Fruit fly (Drosophila melanogaster): Measurements from ENCODE around the gene eIF4E1.

DNA sequence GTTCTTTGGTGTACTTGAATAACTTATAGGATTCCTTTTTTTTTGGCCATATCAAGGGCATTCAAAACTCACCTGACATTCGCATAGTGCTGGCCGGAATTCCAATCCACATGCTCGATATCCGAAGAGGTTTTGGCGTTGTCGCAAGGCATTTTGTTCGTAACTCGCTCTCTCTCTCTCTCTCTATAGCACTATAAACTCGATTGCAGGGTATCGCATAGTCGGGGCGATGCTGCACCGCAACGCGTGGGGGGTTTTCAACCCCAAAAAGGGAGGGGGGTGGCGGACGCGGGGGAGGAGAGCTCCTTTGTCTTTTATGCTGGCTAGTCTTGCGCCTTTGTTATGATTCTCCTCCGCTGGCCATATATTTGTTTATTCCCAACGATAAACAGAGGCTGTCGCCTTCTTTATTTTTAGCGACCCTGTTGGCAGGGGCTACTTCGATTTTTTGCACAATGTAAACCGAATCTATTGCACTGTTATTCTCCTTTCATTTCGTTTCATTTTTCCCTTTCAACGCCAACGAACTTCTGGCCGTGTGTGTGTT, 3.8 kb downstream of the eIF4E1 start:
- no peak for TF ChIP-seq CG12659 (GFP tag; optimal IDR thresholded peaks at IDR 0.05)
- peak; percentile 59 for TF ChIP-seq row (GFP tag; IDR thresholded peaks at IDR 0.05)
- no peak for TF ChIP-seq CG32767 (GFP tag; IDR thresholded peaks at IDR 0.05)
- no peak for TF ChIP-seq CG14014 (GFP tag; IDR thresholded peaks at IDR 0.05)
- TF ChIP-seq Atf6 (GFP tag; IDR thresholded peaks at IDR 0.05), result 0 out of 2 replicates have a peak, but pooled peaks have one; percentile 21
- peak; percentile 18 for TF ChIP-seq CG5180 (GFP tag; optimal IDR thresholded peaks at IDR 0.05)
- no peak for TF ChIP-seq cad (GFP tag; optimal IDR thresholded peaks at IDR 0.05)
- no peak for TF ChIP-seq zen (tag; optimal IDR thresholded peaks at IDR 0.05)
- no peak for TF ChIP-seq CG8290 (GFP tag; optimal IDR thresholded peaks at IDR 0.05)
- peak in 1 of 2 experiments; percentile 25 for TF ChIP-seq CG8290 (tag; optimal IDR thresholded peaks at IDR 0.05)
- no peak for TF ChIP-seq Chrac-16 (GFP tag; optimal IDR thresholded peaks at IDR 0.05)
